Worm (Caenorhabditis elegans): ENCODE measurements around the gene srw-109.

DNA sequence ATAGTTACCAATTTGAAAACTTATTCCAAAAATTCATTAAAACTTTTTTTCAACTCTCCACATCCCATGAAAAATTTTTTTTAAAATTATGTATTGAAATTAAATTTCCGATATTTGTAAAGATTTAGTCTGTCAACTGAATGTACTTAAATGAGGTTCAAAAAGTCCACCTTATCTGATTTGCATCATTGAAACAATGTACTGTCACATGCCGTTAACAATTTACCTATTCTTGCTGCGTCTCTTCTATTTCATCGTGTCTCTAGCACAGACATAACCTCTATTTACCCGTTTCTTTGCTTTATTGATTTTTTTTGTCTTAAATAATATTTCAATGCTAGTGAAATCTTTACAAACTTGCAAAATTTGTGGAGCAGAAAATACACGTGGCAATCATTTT lies 1.5 kb upstream of the srw-109 start, which contains the start of gene nhr-90:
- TF ChIP-seq elt-3 (tag; optimal IDR thresholded peaks at IDR 0.05) (no peak), nhr-237 (tag; optimal IDR thresholded peaks at IDR 0.05) (no peak)

All from whole organism, L1 larva.